Fruit fly (Drosophila melanogaster): Measurements from ENCODE around the gene stg1.

stg1 gene

dm6 chrX:21056732-21057131 lies 36.9 kb upstream of the stg1 start:
- no peak for TF ChIP-seq sage (GFP tag; optimal IDR thresholded peaks at IDR 0.05)
- TF ChIP-seq tai (GFP tag; optimal IDR thresholded peaks at IDR 0.05) = no peak
- TF ChIP-seq Vsx2 (GFP tag; optimal IDR thresholded peaks at IDR 0.05; ENCODE audit: partially characterized antibody) = no peak
- no peak for TF ChIP-seq sv (GFP tag; optimal IDR thresholded peaks at IDR 0.05)
- no peak for TF ChIP-seq GATAd (GFP tag; optimal IDR thresholded peaks at IDR 0.05)
- no peak for TF ChIP-seq Dif (GFP tag; optimal IDR thresholded peaks at IDR 0.05; ENCODE audit: partially characterized antibody)
- TF ChIP-seq HLH106 (tag; optimal IDR thresholded peaks at IDR 0.05) = no peak
- no peak for TF ChIP-seq woc (GFP tag; optimal IDR thresholded peaks at IDR 0.05)
- no peak for TF ChIP-seq Hnf4 (GFP tag; optimal IDR thresholded peaks at IDR 0.05)
- no peak for TF ChIP-seq ey (GFP tag; optimal IDR thresholded peaks at IDR 0.05)
- no peak for TF ChIP-seq dsf (GFP tag; optimal IDR thresholded peaks at IDR 0.05; ENCODE audit: borderline replicate concordance)
- no peak for TF ChIP-seq foxo (GFP tag; optimal IDR thresholded peaks at IDR 0.05)
- no peak for TF ChIP-seq CG32264 (GFP tag; optimal IDR thresholded peaks at IDR 0.05)
- TF ChIP-seq usp (GFP tag; optimal IDR thresholded peaks at IDR 0.05) = no peak

- TF ChIP-seq Hr83 (GFP tag; optimal IDR thresholded peaks at IDR 0.05; ENCODE audit: poor library complexity, severe bottlenecking) (no peak), tai (GFP tag; optimal IDR thresholded peaks at IDR 0.05) (no peak), N (GFP tag; optimal IDR thresholded peaks at IDR 0.05) (no peak), HLH106 (tag; optimal IDR thresholded peaks at IDR 0.05) (no peak), GATAd (GFP tag; optimal IDR thresholded peaks at IDR 0.05) (no peak), CG32264 (GFP tag; optimal IDR thresholded peaks at IDR 0.05) (no peak), Mio (GFP tag; optimal IDR thresholded peaks at IDR 0.05) (no peak), Hr78 (GFP tag; optimal IDR thresholded peaks at IDR 0.05) (no peak), rgr (GFP tag; optimal IDR thresholded peaks at IDR 0.05) (no peak), br (GFP tag; optimal IDR thresholded peaks at IDR 0.05) (no peak), fru (GFP tag; optimal IDR thresholded peaks at IDR 0.05) (no peak), psq (GFP tag; optimal IDR thresholded peaks at IDR 0.05) (no peak), usp (GFP tag; optimal IDR thresholded peaks at IDR 0.05) (no peak), lola (GFP tag; optimal IDR thresholded peaks at IDR 0.05) (no peak), Jra (GFP tag; optimal IDR thresholded peaks at IDR 0.05) (no peak), CG9705 (GFP tag; optimal IDR thresholded peaks at IDR 0.05) (no peak), sage (GFP tag; optimal IDR thresholded peaks at IDR 0.05) (no peak)
These were observed 35.2 kb upstream of the stg1 start for dm6 chrX:21058437-21058836.

dm6 chrX:21058991-21059390 lies 34.7 kb upstream of the stg1 start:
- TF ChIP-seq OdsH (GFP tag; optimal IDR thresholded peaks at IDR 0.05) (peak; percentile 66), ey (GFP tag; optimal IDR thresholded peaks at IDR 0.05) (peak; percentile 74), Dfd (GFP tag; optimal IDR thresholded peaks at IDR 0.05) (no peak), Vsx2 (GFP tag; optimal IDR thresholded peaks at IDR 0.05; ENCODE audit: partially characterized antibody) (no peak), woc (GFP tag; optimal IDR thresholded peaks at IDR 0.05) (peak; percentile 29), Dif (GFP tag; optimal IDR thresholded peaks at IDR 0.05; ENCODE audit: partially characterized antibody) (no peak), lola (GFP tag; optimal IDR thresholded peaks at IDR 0.05) (no peak), sv (GFP tag; optimal IDR thresholded peaks at IDR 0.05) (peak; percentile 91), h (GFP tag; optimal IDR thresholded peaks at IDR 0.05) (peak; percentile 64), tai (GFP tag; optimal IDR thresholded peaks at IDR 0.05) (peak; percentile 22), dl (GFP tag; optimal IDR thresholded peaks at IDR 0.05; ENCODE audit: insufficient read depth in 1 of 2, partially characterized antibody in 2 of 2) (no peak), Abd-B (GFP tag; optimal IDR thresholded peaks at IDR 0.05) (no peak), rgr (GFP tag; optimal IDR thresholded peaks at IDR 0.05) (peak; percentile 67), Hnf4 (GFP tag; optimal IDR thresholded peaks at IDR 0.05) (peak; percentile 74), N (GFP tag; optimal IDR thresholded peaks at IDR 0.05) (no peak), dsf (GFP tag; optimal IDR thresholded peaks at IDR 0.05; ENCODE audit: borderline replicate concordance) (no peak), brk (GFP tag; optimal IDR thresholded peaks at IDR 0.05) (peak; percentile 7), sage (GFP tag; optimal IDR thresholded peaks at IDR 0.05) (no peak), foxo (GFP tag; optimal IDR thresholded peaks at IDR 0.05) (peak; percentile 15 to 64), GATAd (GFP tag; optimal IDR thresholded peaks at IDR 0.05) (no peak), Mio (GFP tag; optimal IDR thresholded peaks at IDR 0.05) (no peak), br (GFP tag; optimal IDR thresholded peaks at IDR 0.05) (peak; percentile 82), HLH106 (tag; optimal IDR thresholded peaks at IDR 0.05) (peak; percentile 36), fru (GFP tag; optimal IDR thresholded peaks at IDR 0.05) (peak; percentile 70), CG32264 (GFP tag; optimal IDR thresholded peaks at IDR 0.05) (peak; percentile 43), Sp1 (GFP tag; optimal IDR thresholded peaks at IDR 0.05) (peak; percentile 77), CG9705 (GFP tag; optimal IDR thresholded peaks at IDR 0.05) (no peak), psq (GFP tag; optimal IDR thresholded peaks at IDR 0.05) (peak; percentile 64), Hr78 (GFP tag; optimal IDR thresholded peaks at IDR 0.05) (no peak), CrebA (GFP tag; optimal IDR thresholded peaks at IDR 0.05; ENCODE audit: borderline replicate concordance) (no peak), Jra (GFP tag; optimal IDR thresholded peaks at IDR 0.05) (peak; percentile 32), dmrt93B (GFP tag; optimal IDR thresholded peaks at IDR 0.05) (peak; percentile 32), Rel (GFP tag; optimal IDR thresholded peaks at IDR 0.05) (peak; percentile 36), Rel (tag; optimal IDR thresholded peaks at IDR 0.05) (no peak)

All from whole organism, wandering third instar larva.